Fruit fly (Drosophila melanogaster): ENCODE measurements around the gene scpr-A.
A peak's percentile ranks its signal among the peaks of the same experiment; 100 is the strongest.

Gene scpr-A

DNA sequence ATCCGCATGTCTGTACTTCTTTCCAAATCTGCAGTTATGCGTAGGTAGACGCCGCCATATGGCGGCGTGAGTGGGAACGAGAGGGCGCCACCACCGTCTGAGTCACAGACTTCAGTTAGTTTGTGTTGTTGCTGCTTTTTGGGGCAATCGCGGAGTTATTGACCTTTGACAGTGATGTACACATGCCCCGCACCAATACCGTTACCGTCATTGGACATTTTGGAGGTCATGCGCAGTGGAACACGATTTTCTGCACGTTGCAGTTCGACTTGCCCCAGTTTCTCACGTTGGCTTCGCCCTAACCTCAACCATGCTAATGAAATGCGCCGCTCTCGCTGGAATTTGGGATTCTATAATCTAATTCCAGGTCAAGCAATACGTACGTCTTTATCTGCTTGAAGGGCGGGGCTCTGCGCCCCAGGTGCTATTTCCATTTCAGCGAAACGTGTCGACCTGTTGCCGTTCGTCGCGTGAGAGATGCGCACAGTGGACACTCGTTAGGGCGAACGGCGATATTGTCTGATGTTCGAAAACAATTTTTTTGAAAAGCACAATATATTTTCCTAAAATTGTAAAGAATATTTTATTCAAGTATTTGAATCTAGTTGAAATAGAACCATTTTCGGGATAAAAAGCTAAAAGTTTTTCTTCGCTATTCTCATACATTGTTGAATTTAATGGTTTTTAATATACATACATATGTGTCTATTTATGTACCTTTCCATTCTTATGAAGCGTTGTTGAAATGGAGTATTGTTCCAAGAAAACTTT, 29.5 kb upstream of the scpr-A start:
- no peak for TF ChIP-seq kay (GFP tag; ENCODE audit: borderline replicate concordance)
- peak; percentile 87 for TF ChIP-seq ovo (GFP tag; optimal IDR thresholded peaks at IDR 0.05)
- TF ChIP-seq CG12768 (GFP tag; optimal IDR thresholded peaks at IDR 0.05), result peak; percentile 68
- peak; percentile 72 for TF ChIP-seq toe (GFP tag; optimal IDR thresholded peaks at IDR 0.05)
- peak; percentile 58 for TF ChIP-seq pad (GFP tag; optimal IDR thresholded peaks at IDR 0.05)
- peak; percentile 55 for TF ChIP-seq bab1 (GFP tag; optimal IDR thresholded peaks at IDR 0.05)
- TF ChIP-seq Crg-1 (GFP tag; optimal IDR thresholded peaks at IDR 0.05), result peak; percentile 40
- TF ChIP-seq CG33017 (tag; optimal IDR thresholded peaks at IDR 0.05), result peak; percentile 49
- TF ChIP-seq CG1620 (GFP tag; optimal IDR thresholded peaks at IDR 0.05), result peak; percentile 61
- no peak for TF ChIP-seq Clk (GFP tag; optimal IDR thresholded peaks at IDR 0.05)
- peak; percentile 61 for TF ChIP-seq cic (GFP tag; optimal IDR thresholded peaks at IDR 0.05)
- peak; percentile 69 for TF ChIP-seq CG11617 (GFP tag; optimal IDR thresholded peaks at IDR 0.05)
- TF ChIP-seq Mnt (GFP tag; optimal IDR thresholded peaks at IDR 0.05), result peak; percentile 95
- TF ChIP-seq CG7045 (GFP tag; optimal IDR thresholded peaks at IDR 0.05), result peak; percentile 44
- TF ChIP-seq cnc (optimal IDR thresholded peaks at IDR 0.05), result no peak
- peak; percentile 75 for TF ChIP-seq tj (GFP tag; optimal IDR thresholded peaks at IDR 0.05)
- TF ChIP-seq CG5204 (GFP tag; optimal IDR thresholded peaks at IDR 0.05), result no peak
- peak; percentile 68 for TF ChIP-seq CG7101 (tag; optimal IDR thresholded peaks at IDR 0.05)
- TF ChIP-seq Hr96 (GFP tag; optimal IDR thresholded peaks at IDR 0.05), result peak; percentile 67
- TF ChIP-seq CG14711 (tag; optimal IDR thresholded peaks at IDR 0.05), result peak; percentile 62

- no peak for TF ChIP-seq cnc (optimal IDR thresholded peaks at IDR 0.05)
- TF ChIP-seq bab1 (GFP tag; optimal IDR thresholded peaks at IDR 0.05), result peak; percentile 75
- TF ChIP-seq CG7045 (GFP tag; optimal IDR thresholded peaks at IDR 0.05), result peak; percentile 72
- TF ChIP-seq kay (GFP tag; ENCODE audit: borderline replicate concordance), result no peak
- TF ChIP-seq CG33017 (tag; optimal IDR thresholded peaks at IDR 0.05), result peak; percentile 86
- peak; percentile 54 for TF ChIP-seq tj (GFP tag; optimal IDR thresholded peaks at IDR 0.05)
- peak; percentile 75 for TF ChIP-seq CG14711 (tag; optimal IDR thresholded peaks at IDR 0.05)
- peak; percentile 47 for TF ChIP-seq Clk (GFP tag; optimal IDR thresholded peaks at IDR 0.05)
- peak; percentile 27 for TF ChIP-seq ovo (GFP tag; optimal IDR thresholded peaks at IDR 0.05)
- peak; percentile 80 for TF ChIP-seq CG5204 (GFP tag; optimal IDR thresholded peaks at IDR 0.05)
- TF ChIP-seq pad (GFP tag; optimal IDR thresholded peaks at IDR 0.05), result peak; percentile 70
- peak; percentile 86 for TF ChIP-seq CG7101 (tag; optimal IDR thresholded peaks at IDR 0.05)
- peak; percentile 70 for TF ChIP-seq toe (GFP tag; optimal IDR thresholded peaks at IDR 0.05)
- TF ChIP-seq Crg-1 (GFP tag; optimal IDR thresholded peaks at IDR 0.05), result peak; percentile 34
- TF ChIP-seq Hr96 (GFP tag; optimal IDR thresholded peaks at IDR 0.05), result peak; percentile 74
- TF ChIP-seq cic (GFP tag; optimal IDR thresholded peaks at IDR 0.05), result peak; percentile 68
- peak; percentile 78 for TF ChIP-seq CG12768 (GFP tag; optimal IDR thresholded peaks at IDR 0.05)
- TF ChIP-seq CG11617 (GFP tag; optimal IDR thresholded peaks at IDR 0.05), result peak; percentile 82
- TF ChIP-seq CG1620 (GFP tag; optimal IDR thresholded peaks at IDR 0.05), result peak; percentile 68
- peak; percentile 83 for TF ChIP-seq Mnt (GFP tag; optimal IDR thresholded peaks at IDR 0.05)
Observed at dm6 chr3R:11214449-11214950, 26.5 kb upstream of the scpr-A start, which contains the start of gene ZnT86D. ZnT86D (minus strand) TSS chr3R:11214539.

dm6 chr3R:11216156-11216630, 24.8 kb upstream of the scpr-A start, which contains the start of the genes RpS25 and CG4820:
RpS25 (minus strand) TSS chr3R:11216287.
CG4820 (plus strand) TSS chr3R:11216535.
- TF ChIP-seq CG14711 (tag; optimal IDR thresholded peaks at IDR 0.05), result peak; percentile 97
- peak; percentile 83 for TF ChIP-seq pad (GFP tag; optimal IDR thresholded peaks at IDR 0.05)
- TF ChIP-seq cic (GFP tag; optimal IDR thresholded peaks at IDR 0.05), result peak; percentile 81
- no peak for TF ChIP-seq kay (GFP tag; ENCODE audit: borderline replicate concordance)
- TF ChIP-seq Clk (GFP tag; optimal IDR thresholded peaks at IDR 0.05), result peak; percentile 88
- TF ChIP-seq Mnt (GFP tag; optimal IDR thresholded peaks at IDR 0.05), result peak; percentile 93
- TF ChIP-seq CG7101 (tag; optimal IDR thresholded peaks at IDR 0.05), result peak; percentile 94
- TF ChIP-seq CG7045 (GFP tag; optimal IDR thresholded peaks at IDR 0.05), result peak; percentile 90
- peak; percentile 87 for TF ChIP-seq toe (GFP tag; optimal IDR thresholded peaks at IDR 0.05)
- TF ChIP-seq tj (GFP tag; optimal IDR thresholded peaks at IDR 0.05), result peak; percentile 82
- peak; percentile 96 for TF ChIP-seq CG1620 (GFP tag; optimal IDR thresholded peaks at IDR 0.05)
- TF ChIP-seq Crg-1 (GFP tag; optimal IDR thresholded peaks at IDR 0.05), result peak; percentile 96
- peak; percentile 88 for TF ChIP-seq CG33017 (tag; optimal IDR thresholded peaks at IDR 0.05)
- TF ChIP-seq bab1 (GFP tag; optimal IDR thresholded peaks at IDR 0.05), result peak; percentile 97
- TF ChIP-seq CG11617 (GFP tag; optimal IDR thresholded peaks at IDR 0.05), result peak; percentile 96
- peak; percentile 94 for TF ChIP-seq Hr96 (GFP tag; optimal IDR thresholded peaks at IDR 0.05)
- no peak for TF ChIP-seq CG5204 (GFP tag; optimal IDR thresholded peaks at IDR 0.05)
- peak; percentile 93 for TF ChIP-seq CG12768 (GFP tag; optimal IDR thresholded peaks at IDR 0.05)
- no peak for TF ChIP-seq cnc (optimal IDR thresholded peaks at IDR 0.05)
- peak; percentile 91 for TF ChIP-seq ovo (GFP tag; optimal IDR thresholded peaks at IDR 0.05)

DNA sequence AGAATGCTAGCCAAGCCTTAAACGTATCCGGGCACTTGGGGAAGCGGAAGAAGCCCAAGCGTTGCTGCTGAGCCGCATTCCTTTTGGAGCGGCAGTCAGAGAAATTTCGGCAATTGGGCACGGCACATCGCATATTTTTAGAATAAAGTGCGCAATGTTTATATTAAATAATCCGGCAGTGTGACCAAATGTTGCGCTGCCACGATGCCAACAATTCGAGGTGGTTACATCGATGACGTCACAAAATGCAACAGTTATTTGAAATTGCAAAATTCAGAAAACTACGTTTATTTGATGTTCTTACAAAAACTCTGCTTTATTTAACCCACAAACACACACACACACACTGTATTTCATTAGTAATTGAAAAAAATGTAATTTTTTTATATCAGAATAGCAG, 21.1 kb upstream of the scpr-A start, which contains the start of gene CG6689:
Gene CG6689, minus strand, starts transcription at position 182 of the 400 bp plus-strand sequence.
- TF ChIP-seq toe (GFP tag; optimal IDR thresholded peaks at IDR 0.05) (no peak), Mnt (GFP tag; optimal IDR thresholded peaks at IDR 0.05) (peak; percentile 13), CG14711 (tag; optimal IDR thresholded peaks at IDR 0.05) (no peak), kay (GFP tag; ENCODE audit: borderline replicate concordance) (no peak), CG11617 (GFP tag; optimal IDR thresholded peaks at IDR 0.05) (peak; percentile 6), tj (GFP tag; optimal IDR thresholded peaks at IDR 0.05) (no peak)
